Fruit fly (Drosophila melanogaster) whole organism, embryonic: ENCODE results near the gene CG14817.
A peak's percentile ranks its signal among the peaks of the same experiment; 100 is the strongest.

Source experiments
- Ada2b ChIP-seq: fragments of 200-800 bp; sonication (Bioruptor generic); IDR thresholded peaks from 2 replicates; pipeline ENCODE4 v1.3.6; 2022; ENCODE audit warnings: missing biosample characterization, missing genetic modification characterization
- Antp ChIP-seq: fragments of 200-800 bp; sonication (Bioruptor generic); optimal IDR thresholded peaks from 3 replicates; lab custom pipeline; 2016; ENCODE audit warnings: missing biosample characterization, missing genetic modification characterization
- Atf3 ChIP-seq: fragments of 200-800 bp; sonication (Bioruptor generic); optimal IDR thresholded peaks from 3 replicates; lab custom pipeline; 2016; ENCODE audit warnings: missing biosample characterization, missing genetic modification characterization
- Awh ChIP-seq: fragments of 200-800 bp; sonication (Bioruptor generic); IDR thresholded peaks from 2 replicates; pipeline ENCODE4, ENCODE4 v1.3.6; 2022; ENCODE audit warnings: missing biosample characterization, missing genetic modification characterization
- B-H1 ChIP-seq: fragments of 200-800 bp; sonication (Bioruptor generic); IDR thresholded peaks from 3 replicates; pipeline ENCODE4 v1.3.6; 2022; ENCODE audit warnings: missing biosample characterization, missing genetic modification characterization
- CG10979 ChIP-seq: fragments of 200-800 bp; sonication (Bioruptor generic); optimal IDR thresholded peaks from 2 replicates; lab custom pipeline; 2018; ENCODE audit warnings: missing biosample characterization, mild to moderate bottlenecking, missing genetic modification characterization, moderate library complexity
- CG12155 ChIP-seq: fragments of 200-800 bp; sonication (Bioruptor generic); optimal IDR thresholded peaks from 3 replicates; lab custom pipeline; 2016; ENCODE audit warnings: missing biosample characterization, missing genetic modification characterization
- CG12299 ChIP-seq: fragments of 200-800 bp; sonication (Bioruptor generic); optimal IDR thresholded peaks from 2 replicates; lab custom pipeline; 2018; ENCODE audit warnings: missing biosample characterization, mild to moderate bottlenecking, missing genetic modification characterization
- CG12391 ChIP-seq: fragments of 200-800 bp; sonication (Bioruptor generic); optimal IDR thresholded peaks from 3 replicates; lab custom pipeline; 2018; ENCODE audit warnings: missing biosample characterization, mild to moderate bottlenecking, missing genetic modification characterization, moderate library complexity
- CG13624 ChIP-seq: fragments of 200-800 bp; sonication (Bioruptor generic); optimal IDR thresholded peaks from 2 replicates; lab custom pipeline; 2016; ENCODE audit warnings: missing biosample characterization, missing genetic modification characterization
- CG13775 ChIP-seq: fragments of 200-800 bp; sonication (Bioruptor generic); optimal IDR thresholded peaks from 3 replicates; lab custom pipeline; 2017; ENCODE audit warnings: missing biosample characterization, mild to moderate bottlenecking, missing genetic modification characterization
- CG14710 ChIP-seq: fragments of 200-800 bp; sonication (Bioruptor generic); optimal IDR thresholded peaks from 3 replicates; lab custom pipeline; 2019; ENCODE audit warnings: missing biosample characterization, mild to moderate bottlenecking, missing genetic modification characterization, moderate library complexity
- CG17385 ChIP-seq: fragments of 200-800 bp; sonication (Bioruptor generic); optimal IDR thresholded peaks from 3 replicates; lab custom pipeline; 2018; ENCODE audit warnings: missing biosample characterization, mild to moderate bottlenecking, missing genetic modification characterization
- CG17912 ChIP-seq: fragments of 200-800 bp; sonication (Bioruptor generic); optimal IDR thresholded peaks from 2 replicates; lab custom pipeline; 2018; ENCODE audit warnings: missing biosample characterization, mild to moderate bottlenecking, missing genetic modification characterization
- CG2116 ChIP-seq: fragments of 200-800 bp; sonication (Bioruptor generic); optimal IDR thresholded peaks from 3 replicates; lab custom pipeline; 2018; ENCODE audit warnings: missing biosample characterization, mild to moderate bottlenecking, missing genetic modification characterization
- CG30403 ChIP-seq: fragments of 200-800 bp; sonication (Bioruptor generic); optimal IDR thresholded peaks from 3 replicates; lab custom pipeline; 2016; ENCODE audit warnings: missing biosample characterization, missing genetic modification characterization
- CG32772 ChIP-seq: fragments of 200-800 bp; sonication (Bioruptor generic); IDR thresholded peaks from 2 replicates; pipeline ENCODE4 v1.3.6; 2022; ENCODE audit warnings: missing biosample characterization, missing genetic modification characterization
- CG7556 ChIP-seq: fragments of 200-800 bp; sonication (Bioruptor generic); optimal IDR thresholded peaks from 2 replicates; lab custom pipeline; 2017; ENCODE audit warnings: missing biosample characterization, mild to moderate bottlenecking, missing genetic modification characterization
- CG7928 ChIP-seq: fragments of 200-800 bp; sonication (Bioruptor generic); optimal IDR thresholded peaks from 2 replicates; lab custom pipeline; 2017; ENCODE audit warnings: missing biosample characterization, mild to moderate bottlenecking, missing genetic modification characterization
- CG8290 ChIP-seq, 3 experiments: fragments of 200-800 bp; sonication (Bioruptor generic); optimal IDR thresholded peaks; 2 replicates each; lab custom pipeline; 2016 to 2019; ENCODE audit warnings: missing biosample characterization in 3 of 3, missing genetic modification characterization in 3 of 3, mild to moderate bottlenecking in 2 of 3, moderate library complexity in 1 of 3
- CG9727 ChIP-seq: fragments of 200-800 bp; sonication (Bioruptor generic); optimal IDR thresholded peaks from 3 replicates; lab custom pipeline; 2017; ENCODE audit warnings: missing biosample characterization, mild to moderate bottlenecking, missing genetic modification characterization
- CrebB ChIP-seq: fragments of 200-800 bp; sonication (Bioruptor generic); optimal IDR thresholded peaks from 3 replicates; lab custom pipeline; 2018; ENCODE audit warnings: missing biosample characterization, mild to moderate bottlenecking, missing genetic modification characterization
- Hey ChIP-seq: fragments of 200-800 bp; sonication (Bioruptor generic); optimal IDR thresholded peaks from 3 replicates; lab custom pipeline; 2018; ENCODE audit warnings: missing biosample characterization, mild to moderate bottlenecking, missing genetic modification characterization
- MESR4 ChIP-seq: fragments of 200-800 bp; sonication (Bioruptor generic); optimal IDR thresholded peaks from 2 replicates; lab custom pipeline; 2018; ENCODE audit warnings: missing biosample characterization, mild to moderate bottlenecking, missing genetic modification characterization, moderate library complexity
- MTF-1 ChIP-seq: fragments of 200-800 bp; sonication (Bioruptor generic); optimal IDR thresholded peaks from 2 replicates; lab custom pipeline; 2018; ENCODE audit warnings: missing biosample characterization, mild to moderate bottlenecking, missing genetic modification characterization, borderline replicate concordance
- Mad ChIP-seq: fragments of 200-800 bp; sonication (Bioruptor generic); optimal IDR thresholded peaks from 2 replicates; lab custom pipeline; 2016; ENCODE audit warnings: missing biosample characterization, missing genetic modification characterization
- Neu2 ChIP-seq: fragments of 200-800 bp; sonication (Bioruptor generic); optimal IDR thresholded peaks from 3 replicates; lab custom pipeline; 2016; ENCODE audit warnings: missing biosample characterization, missing genetic modification characterization, borderline replicate concordance
- Oaz ChIP-seq: fragments of 200-800 bp; sonication (Bioruptor generic); IDR thresholded peaks from 2 replicates; pipeline ENCODE4 v1.3.6; 2022; ENCODE audit warnings: missing biosample characterization, missing genetic modification characterization
- Oli ChIP-seq: fragments of 200-800 bp; sonication (Bioruptor generic); optimal IDR thresholded peaks from 2 replicates; lab custom pipeline; 2018; ENCODE audit warnings: missing biosample characterization, mild to moderate bottlenecking, missing genetic modification characterization, moderate library complexity
- Ravus ChIP-seq: fragments of 200-800 bp; sonication (Bioruptor generic); IDR thresholded peaks from 2 replicates; pipeline ENCODE4 v1.3.6; 2022; ENCODE audit warnings: missing biosample characterization, missing genetic modification characterization
- Sin3A ChIP-seq: fragments of >200 bp; optimal IDR thresholded peaks from 2 replicates; lab custom pipeline; 2018
- ac ChIP-seq: fragments of 200-800 bp; sonication (Bioruptor generic); optimal IDR thresholded peaks from 3 replicates; lab custom pipeline; 2017; ENCODE audit warnings: missing biosample characterization, mild to moderate bottlenecking, missing genetic modification characterization
- ap ChIP-seq: fragments of 200-800 bp; sonication (Bioruptor generic); IDR thresholded peaks from 2 replicates; pipeline ENCODE4 v1.3.6; 2022; ENCODE audit warnings: missing biosample characterization, missing genetic modification characterization
- bab2 ChIP-seq: fragments of 200-800 bp; sonication (Bioruptor generic); optimal IDR thresholded peaks from 2 replicates; lab custom pipeline; 2016; ENCODE audit warnings: missing biosample characterization, missing genetic modification characterization
- btn ChIP-seq: fragments of 200-800 bp; sonication (Bioruptor generic); optimal IDR thresholded peaks from 2 replicates; lab custom pipeline; 2016; ENCODE audit warnings: missing biosample characterization, missing genetic modification characterization
- caup ChIP-seq: fragments of 200-800 bp; sonication (Bioruptor generic); optimal IDR thresholded peaks from 3 replicates; lab custom pipeline; 2017; ENCODE audit warnings: missing biosample characterization, mild to moderate bottlenecking, missing genetic modification characterization, moderate library complexity; ENCODE audit not compliant: severe bottlenecking
- corto ChIP-seq: fragments of 200-800 bp; sonication (Bioruptor generic); optimal IDR thresholded peaks from 2 replicates; lab custom pipeline; 2016; ENCODE audit warnings: missing biosample characterization, mild to moderate bottlenecking, missing genetic modification characterization, moderate library complexity
- croc ChIP-seq: fragments of 200-800 bp; sonication (Bioruptor generic); conservative IDR thresholded peaks from 3 replicates; pipeline ENCODE4 v1.3.6; 2022; ENCODE audit warnings: missing biosample characterization, missing genetic modification characterization
- crol ChIP-seq: fragments of 200-800 bp; sonication (Bioruptor generic); IDR thresholded peaks from 2 replicates; pipeline ENCODE4 v1.3.6; 2022; ENCODE audit warnings: missing biosample characterization, missing genetic modification characterization
- gsb-n ChIP-seq: fragments of 200-800 bp; sonication (Bioruptor generic); optimal IDR thresholded peaks from 3 replicates; lab custom pipeline; 2018; ENCODE audit warnings: missing biosample characterization, mild to moderate bottlenecking, missing genetic modification characterization
- ken ChIP-seq: fragments of 200-800 bp; sonication (Bioruptor generic); IDR thresholded peaks from 3 replicates; pipeline ENCODE4 v1.3.6; 2022; ENCODE audit warnings: missing biosample characterization, missing genetic modification characterization
- klu ChIP-seq: fragments of 200-800 bp; sonication (Bioruptor generic); IDR thresholded peaks from 2 replicates; pipeline ENCODE4 v1.3.6; 2022; ENCODE audit warnings: missing biosample characterization, missing genetic modification characterization
- knrl ChIP-seq: fragments of 200-800 bp; sonication (Bioruptor generic); IDR thresholded peaks from 3 replicates; pipeline ENCODE4 v1.3.6; 2022; ENCODE audit warnings: missing biosample characterization, missing genetic modification characterization; ENCODE audit not compliant: partially characterized antibody
- nerfin-2 ChIP-seq: fragments of 200-800 bp; sonication (Bioruptor generic); IDR thresholded peaks from 2 replicates; pipeline ENCODE4 v1.3.6; 2022; ENCODE audit warnings: missing biosample characterization, missing genetic modification characterization; ENCODE audit not compliant: partially characterized antibody
- nmo ChIP-seq: fragments of 200-800 bp; sonication (Bioruptor generic); optimal IDR thresholded peaks from 2 replicates; lab custom pipeline; 2018; ENCODE audit warnings: missing biosample characterization, mild to moderate bottlenecking, missing genetic modification characterization, moderate library complexity
- schlank ChIP-seq: fragments of 200-800 bp; sonication (Bioruptor generic); optimal IDR thresholded peaks from 2 replicates; lab custom pipeline; 2018; ENCODE audit warnings: missing biosample characterization, mild to moderate bottlenecking, missing genetic modification characterization
- stwl ChIP-seq: fragments of 200-800 bp; sonication (Bioruptor generic); optimal IDR thresholded peaks from 3 replicates; lab custom pipeline; 2018; ENCODE audit warnings: missing biosample characterization, mild to moderate bottlenecking, missing genetic modification characterization, moderate library complexity
- toy ChIP-seq: fragments of 200-800 bp; sonication (Bioruptor generic); IDR thresholded peaks from 2 replicates; pipeline ENCODE4 v1.3.6; 2022; ENCODE audit warnings: missing biosample characterization, missing genetic modification characterization
- trh ChIP-seq: fragments of 200-800 bp; sonication (Bioruptor generic); optimal IDR thresholded peaks from 2 replicates; lab custom pipeline; 2016; ENCODE audit warnings: missing biosample characterization, missing genetic modification characterization
- wdn ChIP-seq: fragments of 200-800 bp; sonication (Bioruptor generic); IDR thresholded peaks from 2 replicates; pipeline ENCODE4 v1.3.6; 2022; ENCODE audit warnings: missing biosample characterization, missing genetic modification characterization
- zfh1 ChIP-seq: fragments of 200-800 bp; sonication (Bioruptor generic); IDR thresholded peaks from 3 replicates; pipeline ENCODE4 v1.3.6; 2022; ENCODE audit warnings: missing biosample characterization, missing genetic modification characterization

The CG14817 gene

dm6 chrX:1858867-1859266 lies 18.2 kb downstream of the CG14817 start, which contains the start of gene Lamtor5 (continued):
- TF ChIP-seq schlank (tag; lab: Kevin White, UChicago), result no peak
- TF ChIP-seq nmo (GFP tag; lab: Kevin White, UChicago), result peak; percentile 34
- TF ChIP-seq Ravus, result no peak
- no peak for TF ChIP-seq CG8290 (GFP tag; optimal IDR thresholded peaks at IDR 0.05; lab: Kevin White, UChicago)
- peak in 1 of 2 experiments; percentile 54 for TF ChIP-seq CG8290 (tag; optimal IDR thresholded peaks at IDR 0.05; lab: Kevin White, UChicago)
- TF ChIP-seq ap (GFP tag; lab: Robert Waterston, UW), result no peak
- TF ChIP-seq Ada2b (GFP tag; lab: Robert Waterston, UW), result no peak
- TF ChIP-seq B-H1 (GFP tag; lab: Robert Waterston, UW), result peak; percentile 21; the same call in 1 of the 3 replicates
- TF ChIP-seq Awh (GFP tag; lab: Robert Waterston, UW), result no peak
- no peak for TF ChIP-seq CG17912 (GFP tag; lab: Kevin White, UChicago)
- no peak for TF ChIP-seq trh (GFP tag; lab: Kevin White, UChicago)
- TF ChIP-seq toy (GFP tag; lab: Robert Waterston, UW), result no peak
- TF ChIP-seq klu, result peak; percentile 15; the same call in 1 of the 2 replicates
- no peak for TF ChIP-seq crol (GFP tag; lab: Robert Waterston, UW)
- TF ChIP-seq bab2 (GFP tag; lab: Kevin White, UChicago), result peak; percentile 35
- TF ChIP-seq stwl (tag; lab: Kevin White, UChicago), result peak; percentile 24
- TF ChIP-seq CG30403 (GFP tag; lab: Kevin White, UChicago), result peak; percentile 37
- TF ChIP-seq Neu2, result no peak
- TF ChIP-seq CG12155 (GFP tag; lab: Kevin White, UChicago), result peak; percentile 20
- TF ChIP-seq CG7928 (GFP tag; lab: Kevin White, UChicago), result no peak
- peak; percentile 45 for TF ChIP-seq CG13775 (GFP tag; lab: Kevin White, UChicago)
- peak; percentile 23; the same call in 1 of the 2 replicates for TF ChIP-seq nerfin-2 (GFP tag; lab: Robert Waterston, UW)
- TF ChIP-seq Hey (tag; lab: Kevin White, UChicago), result no peak
- peak; percentile 26 for TF ChIP-seq CG7556
- peak; percentile 21 for TF ChIP-seq CG13624 (GFP tag; lab: Kevin White, UChicago)
- no peak for TF ChIP-seq wdn
- no peak for TF ChIP-seq CG2116 (GFP tag; lab: Kevin White, UChicago)
- TF ChIP-seq Oaz (GFP tag; lab: Robert Waterston, UW), result no peak
- no peak for TF ChIP-seq btn (GFP tag; lab: Kevin White, UChicago)
- TF ChIP-seq CG14710 (tag; lab: Kevin White, UChicago), result peak; percentile 12
- no peak for TF ChIP-seq zfh1
- TF ChIP-seq Mad (GFP tag; lab: Kevin White, UChicago), result peak; percentile 10
- TF ChIP-seq CrebB (tag; lab: Kevin White, UChicago), result peak; percentile 5
- TF ChIP-seq MESR4 (GFP tag; lab: Kevin White, UChicago), result peak; percentile 71
- no peak for TF ChIP-seq corto (GFP tag; lab: Kevin White, UChicago)
- no peak for TF ChIP-seq MTF-1 (GFP tag; lab: Kevin White, UChicago)
- peak; percentile 44; the same call in 1 of the 2 replicates for TF ChIP-seq CG32772 (GFP tag; lab: Robert Waterston, UW)
- peak; percentile 36 for TF ChIP-seq caup (GFP tag; lab: Kevin White, UChicago)
- no peak for TF ChIP-seq Antp (GFP tag; lab: Kevin White, UChicago)
- TF ChIP-seq CG10979 (tag; lab: Kevin White, UChicago), result peak; percentile 30
- TF ChIP-seq Sin3A, result no peak
- no peak for TF ChIP-seq Oli (tag; lab: Kevin White, UChicago)
- peak; percentile 59 for TF ChIP-seq CG12391 (tag; lab: Kevin White, UChicago)
- peak; percentile 16 for TF ChIP-seq Atf3 (GFP tag; lab: Kevin White, UChicago)
- TF ChIP-seq CG17385 (GFP tag; lab: Kevin White, UChicago), result peak; percentile 33
- no peak for TF ChIP-seq croc (GFP tag; lab: Robert Waterston, UW)
- TF ChIP-seq CG9727 (GFP tag; lab: Kevin White, UChicago), result peak; percentile 46
- no peak for TF ChIP-seq ken (GFP tag; lab: Robert Waterston, UW)
- TF ChIP-seq gsb-n (tag; lab: Kevin White, UChicago), result no peak
- TF ChIP-seq CG12299 (tag; lab: Kevin White, UChicago), result no peak
- TF ChIP-seq ac, result no peak
- TF ChIP-seq knrl (GFP tag; lab: Robert Waterston, UW), result no peak
